Worm (Caenorhabditis elegans) whole organism, L4 larva: Measurements from ENCODE around the gene W09D6.4.

Experiments used
- F49E8.2 ChIP-seq: sonication (generic microtip); optimal IDR thresholded peaks from 2 replicates; lab custom pipeline; 2016; ENCODE audit warnings: missing compliant biosample characterization, mild to moderate bottlenecking, missing genetic modification characterization, borderline replicate concordance
- T26A8.4 ChIP-seq: fragments of 200-800 bp; sonication (Bioruptor generic); IDR thresholded peaks from 2 replicates; pipeline ENCODE4 v1.3.6; 2022; ENCODE audit warnings: missing genetic modification characterization, missing compliant biosample characterization
- Y105C5A.15 ChIP-seq: fragments of 200-800 bp; sonication (Bioruptor generic); IDR thresholded peaks from 2 replicates; pipeline ENCODE4 v1.3.6; 2022; ENCODE audit warnings: missing genetic modification characterization, missing compliant biosample characterization
- Y48G9A.11 ChIP-seq: fragments of 200-800 bp; sonication (Bioruptor generic); IDR thresholded peaks from 2 replicates; pipeline ENCODE4 v1.3.6; 2022; ENCODE audit warnings: missing genetic modification reagents, missing genetic modification characterization, missing compliant biosample characterization
- ZK546.5 ChIP-seq, 2 experiments: sonication (generic microtip); optimal IDR thresholded peaks; 2 replicates each; lab custom pipeline; 2017; ENCODE audit warnings: missing biosample characterization in 2 of 2, missing genetic modification characterization in 2 of 2
- aly-2 ChIP-seq: sonication (generic microtip); optimal IDR thresholded peaks from 2 replicates; lab custom pipeline; 2018; ENCODE audit warnings: missing biosample characterization, missing genetic modification characterization
- arid-1 ChIP-seq: fragments of 200-800 bp; sonication (Bioruptor generic); conservative IDR thresholded peaks from 2 replicates; pipeline ENCODE4 v1.3.6; 2022; ENCODE audit warnings: missing genetic modification reagents, missing genetic modification characterization, missing compliant biosample characterization
- ceh-44 ChIP-seq: fragments of 200-800 bp; sonication (Bioruptor generic); IDR thresholded peaks from 2 replicates; pipeline ENCODE4 v1.3.6; 2022; ENCODE audit warnings: missing genetic modification reagents, missing genetic modification characterization, missing compliant biosample characterization
- ces-1 ChIP-seq: fragments of 150-350 bp; sonication (generic microtip); optimal IDR thresholded peaks from 4 replicates; lab custom pipeline; 2014; ENCODE audit warnings: missing biosample characterization, missing genetic modification reagents, missing genetic modification characterization
- cey-2 ChIP-seq: sonication (generic microtip); optimal IDR thresholded peaks from 3 replicates; lab custom pipeline; 2017; ENCODE audit warnings: missing genetic modification characterization, mild to moderate bottlenecking, missing compliant biosample characterization, antibody characterized with exemption, borderline replicate concordance; ENCODE audit not compliant: insufficient read depth
- ctbp-1 ChIP-seq: fragments of 200-800 bp; sonication (Bioruptor generic); IDR thresholded peaks from 2 replicates; pipeline ENCODE4 v1.3.6; 2022; ENCODE audit warnings: missing genetic modification reagents, missing genetic modification characterization, missing compliant biosample characterization
- daf-16 ChIP-seq, 3 experiments: sonication (generic microtip); optimal IDR thresholded peaks; 2 replicates each; lab custom pipeline; 2016 to 2017; ENCODE audit warnings: missing genetic modification characterization in 3 of 3, missing genetic modification reagents in 3 of 3, mild to moderate bottlenecking in 2 of 3, missing compliant biosample characterization in 2 of 3, missing biosample characterization in 1 of 3, moderate library complexity in 1 of 3
- daf-19 ChIP-seq: fragments of 200-800 bp; sonication (Bioruptor generic); conservative IDR thresholded peaks from 2 replicates; pipeline ENCODE4 v1.3.6; 2022; ENCODE audit warnings: missing genetic modification characterization, missing compliant biosample characterization
- daf-8 ChIP-seq: fragments of 200-800 bp; sonication (Bioruptor generic); IDR thresholded peaks from 2 replicates; pipeline ENCODE4 v1.3.6; 2022; ENCODE audit warnings: missing genetic modification characterization, missing compliant biosample characterization
- dmd-6 ChIP-seq: fragments of 200-800 bp; sonication (Bioruptor generic); IDR thresholded peaks from 2 replicates; pipeline ENCODE4 v1.3.6; 2022; ENCODE audit warnings: missing genetic modification reagents, missing genetic modification characterization, missing compliant biosample characterization
- dpl-1 ChIP-seq: fragments of 150-350 bp; optimal IDR thresholded peaks from 2 replicates; lab custom pipeline; 2014; ENCODE audit warnings: missing biosample characterization, missing genetic modification reagents, missing genetic modification characterization
- duxl-1 ChIP-seq: sonication (generic microtip); optimal IDR thresholded peaks from 2 replicates; lab custom pipeline; 2016; ENCODE audit warnings: mild to moderate bottlenecking, missing genetic modification characterization, moderate library complexity, missing compliant biosample characterization; ENCODE audit not compliant: poor library complexity
- dve-1 ChIP-seq: sonication (generic microtip); optimal IDR thresholded peaks from 2 replicates; lab custom pipeline; 2017; ENCODE audit warnings: antibody characterized with exemption, mild to moderate bottlenecking, missing genetic modification characterization, missing compliant biosample characterization; ENCODE audit not compliant: insufficient read depth
- egl-43 ChIP-seq: fragments of 200-800 bp; sonication (Bioruptor generic); IDR thresholded peaks from 2 replicates; pipeline ENCODE4 v1.3.6; 2022; ENCODE audit warnings: missing genetic modification reagents, missing genetic modification characterization, missing compliant biosample characterization
- fkh-10 ChIP-seq: fragments of 150-350 bp; optimal IDR thresholded peaks from 2 replicates; lab custom pipeline; 2014; ENCODE audit warnings: missing biosample characterization, missing genetic modification reagents, missing genetic modification characterization
- hlh-11 ChIP-seq: fragments of 200-800 bp; sonication (Bioruptor generic); optimal IDR thresholded peaks from 2 replicates; lab custom pipeline; 2018; ENCODE audit warnings: mild to moderate bottlenecking, missing genetic modification characterization, missing compliant biosample characterization
- hlh-30 ChIP-seq: sonication (generic microtip); optimal IDR thresholded peaks from 2 replicates; lab custom pipeline; 2017; ENCODE audit warnings: antibody characterized with exemption, mild to moderate bottlenecking, missing genetic modification characterization, missing compliant biosample characterization; ENCODE audit not compliant: insufficient read depth
- hmg-1.1 ChIP-seq: fragments of 200-800 bp; sonication (Bioruptor generic); IDR thresholded peaks from 2 replicates; pipeline ENCODE4 v1.3.6; 2022; ENCODE audit warnings: missing genetic modification reagents, missing genetic modification characterization, missing compliant biosample characterization
- jun-1 ChIP-seq: fragments of 150-350 bp; optimal IDR thresholded peaks from 2 replicates; lab custom pipeline; 2014; ENCODE audit warnings: missing biosample characterization, missing genetic modification reagents, missing genetic modification characterization
- lim-7 ChIP-seq: fragments of 200-800 bp; sonication (Bioruptor generic); IDR thresholded peaks from 2 replicates; pipeline ENCODE4 v1.3.6; 2022; ENCODE audit warnings: missing genetic modification characterization, missing compliant biosample characterization
- lin-13 ChIP-seq: fragments of 150-350 bp; optimal IDR thresholded peaks from 2 replicates; lab custom pipeline; 2014; ENCODE audit warnings: missing biosample characterization, missing genetic modification reagents, missing genetic modification characterization
- lin-29 ChIP-seq: fragments of 200-800 bp; sonication (Bioruptor generic); IDR thresholded peaks from 2 replicates; pipeline ENCODE4 v1.3.6; 2022; ENCODE audit warnings: missing genetic modification reagents, missing genetic modification characterization, missing compliant biosample characterization
- lin-38 ChIP-seq: fragments of 200-800 bp; sonication (Bioruptor generic); IDR thresholded peaks from 2 replicates; pipeline ENCODE4 v1.3.6; 2022; ENCODE audit warnings: missing genetic modification reagents, missing genetic modification characterization, missing compliant biosample characterization
- lin-39 ChIP-seq: fragments of 150-350 bp; optimal IDR thresholded peaks from 2 replicates; lab custom pipeline; 2014; ENCODE audit warnings: missing biosample characterization, missing genetic modification reagents, missing genetic modification characterization
- lir-3 ChIP-seq: sonication (generic microtip); optimal IDR thresholded peaks from 2 replicates; lab custom pipeline; 2016; ENCODE audit warnings: mild to moderate bottlenecking, missing genetic modification characterization, missing compliant biosample characterization
- lsy-2 ChIP-seq, 2 experiments: fragments of 150-350 bp in 1 of 2; sonication (generic microtip) in 1 of 2; optimal IDR thresholded peaks; 2 replicates each; lab custom pipeline; 2014 to 2017; ENCODE audit warnings: missing biosample characterization in 2 of 2, missing genetic modification characterization in 2 of 2
- mes-2 ChIP-seq: sonication (generic microtip); optimal IDR thresholded peaks from 2 replicates; lab custom pipeline; 2016; ENCODE audit warnings: missing genotype, mild to moderate bottlenecking, missing genetic modification characterization, missing compliant biosample characterization; ENCODE audit not compliant: poor library complexity, severe bottlenecking
- nhr-102 ChIP-seq: sonication (generic microtip); optimal IDR thresholded peaks from 2 replicates; lab custom pipeline; 2016; ENCODE audit warnings: mild to moderate bottlenecking, missing genetic modification characterization, moderate library complexity, missing compliant biosample characterization
- nhr-11 ChIP-seq: fragments of 150-350 bp; optimal IDR thresholded peaks from 2 replicates; lab custom pipeline; 2014; ENCODE audit warnings: missing biosample characterization, missing genetic modification characterization
- nhr-28 ChIP-seq: fragments of 150-350 bp; optimal IDR thresholded peaks from 2 replicates; lab custom pipeline; 2014; ENCODE audit warnings: missing biosample characterization, missing genetic modification characterization
- nhr-48 ChIP-seq: sonication (generic microtip); optimal IDR thresholded peaks from 2 replicates; lab custom pipeline; 2016; ENCODE audit warnings: mild to moderate bottlenecking, missing genetic modification characterization, missing compliant biosample characterization
- pha-4 ChIP-seq, 2 experiments: fragments of 150-350 bp in 1 of 2; fragments of 200-800 bp in 1 of 2; sonication (Bioruptor generic) in 1 of 2; IDR thresholded peaks in 1 of 2; optimal IDR thresholded peaks in 1 of 2; 2 replicates each; pipeline versions ENCODE4 v1.3.6 to Lab custom; 2014 to 2022; ENCODE audit warnings: missing genetic modification characterization in 2 of 2, missing genetic modification reagents in 2 of 2, missing biosample characterization in 1 of 2, missing compliant biosample characterization in 1 of 2
- php-3 ChIP-seq: fragments of 200-800 bp; sonication (Bioruptor generic); IDR thresholded peaks from 2 replicates; pipeline ENCODE4 v1.3.6; 2022; ENCODE audit warnings: missing genetic modification reagents, missing genetic modification characterization, missing compliant biosample characterization
- rbr-2 ChIP-seq: sonication (generic microtip); optimal IDR thresholded peaks from 2 replicates; lab custom pipeline; 2016; ENCODE audit warnings: missing genotype, missing genetic modification characterization, missing compliant biosample characterization
- spr-3 ChIP-seq: fragments of 200-800 bp; sonication (Bioruptor generic); optimal IDR thresholded peaks from 2 replicates; lab custom pipeline; 2018; ENCODE audit warnings: mild to moderate bottlenecking, missing genetic modification characterization, missing compliant biosample characterization
- unc-62 ChIP-seq, 3 experiments: fragments of 150-350 bp in 1 of 3; sonication (generic microtip); optimal IDR thresholded peaks in 2 of 3; peaks in 1 of 3; 1 replicate in 1 of 3; 2 replicates in 2 of 3; lab custom pipeline; 2014 to 2017; ENCODE audit warnings: missing biosample characterization in 3 of 3, missing genetic modification characterization in 3 of 3, missing genetic modification reagents in 3 of 3, missing genotype in 1 of 3
- vab-7 ChIP-seq: fragments of 200-800 bp; sonication (Bioruptor generic); IDR thresholded peaks from 2 replicates; pipeline ENCODE4 v1.3.6; 2022; ENCODE audit warnings: missing genetic modification reagents, missing genetic modification characterization, missing compliant biosample characterization
- zfp-2 ChIP-seq: sonication (generic microtip); optimal IDR thresholded peaks from 2 replicates; lab custom pipeline; 2016; ENCODE audit warnings: mild to moderate bottlenecking, missing genetic modification characterization, missing compliant biosample characterization
- ztf-11 ChIP-seq: fragments of 150-350 bp; optimal IDR thresholded peaks from 2 replicates; lab custom pipeline; 2014; ENCODE audit warnings: missing biosample characterization, missing genetic modification characterization

Gene W09D6.4

ce11 chrIII:11063259-11063658 lies 16.3 kb upstream of the W09D6.4 start, which contains the start of gene rsa-2 (continued):
- TF ChIP-seq vab-7 (0 out of 2 replicates have a peak, but pooled peaks have one; percentile 33), hlh-11 (tag; lab: Kevin White, UChicago) (peak; percentile 15), nhr-11 (peak; percentile 13), daf-8 (no peak), spr-3 (GFP tag; lab: Kevin White, UChicago) (no peak), lin-39 (tag; lab: Kevin White, UChicago) (no peak), pha-4 (GFP tag; IDR thresholded peaks at IDR 0.05; lab: Robert Waterston, UW) (peak; percentile 35), pha-4 (tag; optimal IDR thresholded peaks at IDR 0.05; lab: Kevin White, UChicago) (no peak), lsy-2 (tag; optimal IDR thresholded peaks at IDR 0.05; lab: Kevin White, UChicago) (peak in 1 of 2 experiments; percentile 47), arid-1 (peak; percentile 60; the same call in 1 of the 2 replicates), ctbp-1 (GFP tag; lab: Robert Waterston, UW) (peak; percentile 12; the same call in 1 of the 2 replicates), cey-2 (no peak), mes-2 (tag; lab: Kevin White, UChicago) (peak; percentile 76), egl-43 (GFP tag; lab: Robert Waterston, UW) (no peak), daf-19 (GFP tag; lab: Robert Waterston, UW) (no peak), nhr-48 (tag; lab: Kevin White, UChicago) (no peak), rbr-2 (tag; lab: Kevin White, UChicago) (peak; percentile 28), T26A8.4 (GFP tag; lab: Robert Waterston, UW) (peak; percentile 42; the same call in 1 of the 2 replicates), daf-16 (GFP tag; optimal IDR thresholded peaks at IDR 0.05; lab: Kevin White, UChicago) (no peak), daf-16 (tag; optimal IDR thresholded peaks at IDR 0.05; lab: Kevin White, UChicago) (peak; percentile 35), dmd-6 (no peak), lin-29 (no peak), aly-2 (tag; lab: Kevin White, UChicago) (no peak), unc-62 (GFP tag; optimal IDR thresholded peaks at IDR 0.05 in 1 of 2; lab: Kevin White, UChicago) (peak in 1 of 2 experiments; percentile 86), unc-62 (tag; optimal IDR thresholded peaks at IDR 0.05; lab: Kevin White, UChicago) (no peak), Y105C5A.15 (GFP tag; lab: Robert Waterston, UW) (0 out of 2 replicates have a peak, but pooled peaks have one; percentile 18), hmg-1.1 (GFP tag; lab: Robert Waterston, UW) (peak; percentile 53; the same call in 1 of the 2 replicates)

DNA sequence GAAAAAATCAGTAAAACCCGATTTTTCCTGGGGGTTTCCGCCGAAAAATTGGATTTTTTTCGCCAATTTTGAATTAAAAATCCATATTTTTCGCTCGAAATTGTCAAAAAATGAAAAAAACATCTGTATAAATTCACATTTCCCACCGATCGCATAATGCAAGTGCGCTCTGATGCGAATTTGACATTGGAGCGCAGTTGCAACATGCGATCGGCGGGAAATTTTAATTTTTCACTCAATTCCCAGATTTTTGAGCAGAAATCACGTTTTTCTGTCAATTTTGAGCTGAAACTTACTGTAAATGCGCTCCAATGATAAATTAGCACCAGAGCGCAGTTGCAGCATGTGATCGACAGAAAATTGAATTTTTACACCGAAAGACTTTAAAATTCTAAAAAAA lies 15.0 kb upstream of the W09D6.4 start:
- TF ChIP-seq zfp-2 (tag; lab: Kevin White, UChicago) (no peak), lin-38 (GFP tag; lab: Robert Waterston, UW) (peak; percentile 78), cey-2 (no peak), F49E8.2 (tag; lab: Kevin White, UChicago) (peak; percentile 3), lin-13 (GFP tag; lab: Kevin White, UChicago) (no peak), dpl-1 (GFP tag; lab: Kevin White, UChicago) (no peak), lir-3 (tag; lab: Kevin White, UChicago) (no peak)

- no peak for TF ChIP-seq ztf-11 (tag; lab: Kevin White, UChicago)
- peak; percentile 82 for TF ChIP-seq php-3 (GFP tag; lab: Robert Waterston, UW)
- no peak for TF ChIP-seq lin-39 (tag; lab: Kevin White, UChicago)
- TF ChIP-seq ZK546.5 (tag; optimal IDR thresholded peaks at IDR 0.05; lab: Kevin White, UChicago), result no peak
- peak; percentile 76 for TF ChIP-seq hlh-30
- peak; percentile 71; the same call in 1 of the 2 replicates for TF ChIP-seq ceh-44 (GFP tag; lab: Robert Waterston, UW)
- TF ChIP-seq pha-4 (GFP tag; IDR thresholded peaks at IDR 0.05; lab: Robert Waterston, UW), result peak; percentile 95
- no peak for TF ChIP-seq pha-4 (tag; optimal IDR thresholded peaks at IDR 0.05; lab: Kevin White, UChicago)
- TF ChIP-seq rbr-2 (tag; lab: Kevin White, UChicago), result peak; percentile 85
- no peak for TF ChIP-seq zfp-2 (tag; lab: Kevin White, UChicago)
- peak; percentile 74 for TF ChIP-seq fkh-10 (GFP tag; lab: Kevin White, UChicago)
- peak; percentile 89 for TF ChIP-seq lim-7 (GFP tag; lab: Robert Waterston, UW)
- peak; percentile 79 for TF ChIP-seq duxl-1 (tag; lab: Kevin White, UChicago)
- TF ChIP-seq jun-1 (tag; lab: Kevin White, UChicago), result no peak
- no peak; the same call in 1 of the 2 replicates for TF ChIP-seq Y48G9A.11 (GFP tag; lab: Robert Waterston, UW)
- no peak for TF ChIP-seq daf-19 (GFP tag; lab: Robert Waterston, UW)
- TF ChIP-seq nhr-102 (tag; lab: Kevin White, UChicago), result peak; percentile 71
- TF ChIP-seq nhr-28 (tag; lab: Kevin White, UChicago), result peak; percentile 5
- TF ChIP-seq ctbp-1 (GFP tag; lab: Robert Waterston, UW), result peak; percentile 92
- peak; percentile 79 for TF ChIP-seq dve-1
- TF ChIP-seq ces-1 (GFP tag; lab: Kevin White, UChicago), result no peak
Observed at ce11 chrIII:11066691-11067090, 12.9 kb upstream of the W09D6.4 start.
